Fruit fly (Drosophila melanogaster): ENCODE results near the gene CG14292.
A peak's percentile ranks its signal among the peaks of the same experiment; 100 is the strongest.

The CG14292 gene

DNA sequence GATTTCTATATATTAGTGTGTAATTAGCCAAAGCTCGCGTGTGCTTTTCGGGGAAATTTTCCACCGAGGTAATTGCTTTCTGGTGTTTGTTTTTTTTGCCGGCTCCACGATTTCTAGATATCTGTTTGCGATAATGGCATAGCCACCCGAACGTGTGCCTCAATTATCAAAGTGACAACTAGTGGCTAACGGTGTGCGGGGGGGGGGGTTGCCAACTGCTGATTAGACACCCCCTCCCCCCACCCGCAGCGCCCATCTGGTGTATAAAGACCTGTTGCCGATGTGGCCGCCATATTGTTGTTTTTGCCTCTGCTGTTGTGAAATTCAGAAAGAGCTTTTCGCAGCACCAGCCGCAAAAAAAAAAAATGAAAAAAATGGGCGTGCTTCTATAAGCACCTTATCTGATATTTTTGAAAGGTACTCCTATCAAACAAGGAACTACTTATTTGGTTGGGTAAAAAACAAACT, 13.5 kb upstream of the CG14292 start (continued):
- TF ChIP-seq CG4730 (GFP tag; IDR thresholded peaks at IDR 0.05) (no peak), dimm (GFP tag; IDR thresholded peaks at IDR 0.05) (no peak), crp (GFP tag; optimal IDR thresholded peaks at IDR 0.05) (peak in 1 of 2 experiments; percentile 39), MESR4 (GFP tag; optimal IDR thresholded peaks at IDR 0.05) (no peak), Hand (GFP tag; optimal IDR thresholded peaks at IDR 0.05) (peak; percentile 5), bsh (GFP tag; optimal IDR thresholded peaks at IDR 0.05) (no peak), Mad (GFP tag; optimal IDR thresholded peaks at IDR 0.05) (no peak), pnt (GFP tag; optimal IDR thresholded peaks at IDR 0.05) (no peak), sc (optimal IDR thresholded peaks at IDR 0.05) (no peak), sc (GFP tag; optimal IDR thresholded peaks at IDR 0.05) (no peak), CG15696 (tag; optimal IDR thresholded peaks at IDR 0.05) (no peak), Hsf (GFP tag; optimal IDR thresholded peaks at IDR 0.05) (no peak), Bdp1 (GFP tag; optimal IDR thresholded peaks at IDR 0.05) (no peak), Dp (GFP tag; optimal IDR thresholded peaks at IDR 0.05) (no peak), Ptx1 (GFP tag; IDR thresholded peaks at IDR 0.05) (0 out of 2 replicates have a peak, but pooled peaks have one; percentile 27), esg (GFP tag; conservative IDR thresholded peaks at IDR 0.05) (no peak), Ets97D (GFP tag; optimal IDR thresholded peaks at IDR 0.05) (no peak), CG6765 (GFP tag; optimal IDR thresholded peaks at IDR 0.05) (no peak), Xrp1 (GFP tag; IDR thresholded peaks at IDR 0.05) (peak; percentile 55), lmd (GFP tag; IDR thresholded peaks at IDR 0.05) (no peak), CG18599 (GFP tag; optimal IDR thresholded peaks at IDR 0.05) (peak; percentile 61), Atf6 (GFP tag; IDR thresholded peaks at IDR 0.05) (peak; percentile 22; the same call in 1 of the 2 replicates), rib (GFP tag; IDR thresholded peaks at IDR 0.05) (peak; percentile 82), ATbp (GFP tag; optimal IDR thresholded peaks at IDR 0.05) (no peak), CG4328 (GFP tag; optimal IDR thresholded peaks at IDR 0.05) (peak; percentile 44), CG8089 (GFP tag; optimal IDR thresholded peaks at IDR 0.05) (no peak), CoRest (tag; optimal IDR thresholded peaks at IDR 0.05) (no peak), CG10431 (GFP tag; optimal IDR thresholded peaks at IDR 0.05) (no peak), twi (tag; optimal IDR thresholded peaks at IDR 0.05) (peak; percentile 51), CG18476 (GFP tag; optimal IDR thresholded peaks at IDR 0.05) (no peak), CG14014 (GFP tag; IDR thresholded peaks at IDR 0.05) (no peak), E2f2 (GFP tag; IDR thresholded peaks at IDR 0.05) (no peak), ato (GFP tag; IDR thresholded peaks at IDR 0.05; ENCODE audit: partially characterized antibody) (no peak), br (optimal IDR thresholded peaks at IDR 0.05) (no peak), salm (tag; optimal IDR thresholded peaks at IDR 0.05) (no peak), zfh1 (GFP tag; IDR thresholded peaks at IDR 0.05) (no peak), CHES-1-like (GFP tag; optimal IDR thresholded peaks at IDR 0.05) (peak; percentile 51), ftz-f1 (GFP tag; optimal IDR thresholded peaks at IDR 0.05) (peak; percentile 84), CG2712 (tag; optimal IDR thresholded peaks at IDR 0.05) (no peak), CG4854 (GFP tag; optimal IDR thresholded peaks at IDR 0.05) (no peak), CG12219 (GFP tag; optimal IDR thresholded peaks at IDR 0.05) (no peak), sqz (GFP tag; optimal IDR thresholded peaks at IDR 0.05) (peak; percentile 66), caup (GFP tag; optimal IDR thresholded peaks at IDR 0.05; ENCODE audit: severe bottlenecking) (peak; percentile 49), jigr1 (GFP tag; IDR thresholded peaks at IDR 0.05) (no peak), h (optimal IDR thresholded peaks at IDR 0.05) (no peak), pfk (GFP tag; optimal IDR thresholded peaks at IDR 0.05) (no peak), CG8924 (tag; optimal IDR thresholded peaks at IDR 0.05) (no peak), pan (optimal IDR thresholded peaks at IDR 0.05) (no peak), pan (GFP tag; optimal IDR thresholded peaks at IDR 0.05 in 1 of 2, IDR thresholded peaks at IDR 0.05 in 1 of 2) (peak in 1 of 2 experiments; percentile 31), sima (GFP tag; optimal IDR thresholded peaks at IDR 0.05) (no peak), B-H2 (GFP tag; optimal IDR thresholded peaks at IDR 0.05) (peak; percentile 39), CG15073 (GFP tag; optimal IDR thresholded peaks at IDR 0.05) (no peak)
